Fruit fly (Drosophila melanogaster): ENCODE data around the gene CG17375.

The CG17375 gene

dm6 chr2L:6841349-6841748 lies 35.8 kb upstream of the CG17375 start (continued):
- TF ChIP-seq Pdp1 (GFP tag; optimal IDR thresholded peaks at IDR 0.05) = peak in 1 of 2 experiments; percentile 61
- no peak for TF ChIP-seq CG10431 (GFP tag; optimal IDR thresholded peaks at IDR 0.05)
- peak; percentile 57 for TF ChIP-seq kay (GFP tag; optimal IDR thresholded peaks at IDR 0.05)
- TF ChIP-seq scrt (GFP tag; optimal IDR thresholded peaks at IDR 0.05) = peak; percentile 44
- no peak for TF ChIP-seq exex (tag; optimal IDR thresholded peaks at IDR 0.05)
- peak; percentile 17; the same call in 1 of the 2 replicates for TF ChIP-seq Taf1 (GFP tag; IDR thresholded peaks at IDR 0.05)
- no peak for TF ChIP-seq CG14965 (GFP tag; optimal IDR thresholded peaks at IDR 0.05; ENCODE audit: borderline replicate concordance)
- TF ChIP-seq tgo (GFP tag; IDR thresholded peaks at IDR 0.05) = peak; percentile 60; the same call in 2 of the 3 replicates
- no peak for TF ChIP-seq rib (GFP tag; IDR thresholded peaks at IDR 0.05)
- TF ChIP-seq CG4854 (GFP tag; optimal IDR thresholded peaks at IDR 0.05) = peak; percentile 46
- TF ChIP-seq CG13123 (GFP tag; optimal IDR thresholded peaks at IDR 0.05) = peak; percentile 41
- no peak for TF ChIP-seq pfk (GFP tag; optimal IDR thresholded peaks at IDR 0.05)
- TF ChIP-seq Mrtf (GFP tag; IDR thresholded peaks at IDR 0.05) = peak; percentile 47; the same call in 1 of the 3 replicates
- TF ChIP-seq CG7556 (GFP tag; optimal IDR thresholded peaks at IDR 0.05) = peak; percentile 76
- TF ChIP-seq lilli (GFP tag; optimal IDR thresholded peaks at IDR 0.05) = peak; percentile 25
- peak in 1 of 3 experiments; percentile 60 for TF ChIP-seq Stat92E (GFP tag; optimal IDR thresholded peaks at IDR 0.05)
- TF ChIP-seq gcm2 (GFP tag; optimal IDR thresholded peaks at IDR 0.05) = no peak
- no peak for TF ChIP-seq Fer3 (tag; optimal IDR thresholded peaks at IDR 0.05)
- 0 out of 2 replicates have a peak, but pooled peaks have one; percentile 15 for TF ChIP-seq CG11085 (GFP tag; IDR thresholded peaks at IDR 0.05)
- TF ChIP-seq CG6689 (GFP tag; IDR thresholded peaks at IDR 0.05) = peak; percentile 76
- TF ChIP-seq Nf-YA (GFP tag; IDR thresholded peaks at IDR 0.05) = no peak
- peak; percentile 48 for TF ChIP-seq CG18599 (GFP tag; optimal IDR thresholded peaks at IDR 0.05)
- peak; percentile 75 for TF ChIP-seq CG10267 (tag; optimal IDR thresholded peaks at IDR 0.05)
- TF ChIP-seq CG2120 (GFP tag; optimal IDR thresholded peaks at IDR 0.05) = no peak
- TF ChIP-seq kah (GFP tag; optimal IDR thresholded peaks at IDR 0.05) = peak; percentile 41
- peak; percentile 55; the same call in 1 of the 2 replicates for TF ChIP-seq CG32767 (GFP tag; IDR thresholded peaks at IDR 0.05)
- TF ChIP-seq CG7839 (tag; optimal IDR thresholded peaks at IDR 0.05) = peak; percentile 78
- no peak for TF ChIP-seq CG6175 (GFP tag; IDR thresholded peaks at IDR 0.05)
- TF ChIP-seq GATAe (GFP tag; conservative IDR thresholded peaks at IDR 0.05) = no peak
- no peak for TF ChIP-seq CG2678 (tag; optimal IDR thresholded peaks at IDR 0.05)
- no peak for TF ChIP-seq Drgx (GFP tag; IDR thresholded peaks at IDR 0.05)
- peak; percentile 57 for TF ChIP-seq slou (GFP tag; optimal IDR thresholded peaks at IDR 0.05)
- TF ChIP-seq bbx (GFP tag; IDR thresholded peaks at IDR 0.05; ENCODE audit: partially characterized antibody) = no peak
- no peak for TF ChIP-seq mirr (GFP tag; optimal IDR thresholded peaks at IDR 0.05)
- TF ChIP-seq CG34224 (GFP tag; IDR thresholded peaks at IDR 0.05; ENCODE audit: partially characterized antibody) = no peak
- TF ChIP-seq Rfx (GFP tag; IDR thresholded peaks at IDR 0.05) = peak; percentile 55; the same call in 1 of the 2 replicates
- peak; percentile 83 for TF ChIP-seq nmo (GFP tag; optimal IDR thresholded peaks at IDR 0.05)
- peak; percentile 81 for TF ChIP-seq onecut (GFP tag; IDR thresholded peaks at IDR 0.05)
- TF ChIP-seq sim (GFP tag; IDR thresholded peaks at IDR 0.05) = peak; percentile 74
- peak; percentile 78 for TF ChIP-seq unpg (GFP tag; optimal IDR thresholded peaks at IDR 0.05)
- peak; percentile 36 for TF ChIP-seq Asciz (GFP tag; optimal IDR thresholded peaks at IDR 0.05)
- peak; percentile 71 for TF ChIP-seq jing (GFP tag; optimal IDR thresholded peaks at IDR 0.05)
- TF ChIP-seq CG6254 (GFP tag; optimal IDR thresholded peaks at IDR 0.05) = peak; percentile 63
- TF ChIP-seq crol (GFP tag; IDR thresholded peaks at IDR 0.05) = 0 out of 2 replicates have a peak, but pooled peaks have one; percentile 33
- TF ChIP-seq CG31365 (tag; optimal IDR thresholded peaks at IDR 0.05) = no peak
- no peak for TF ChIP-seq CG6683 (GFP tag; optimal IDR thresholded peaks at IDR 0.05)
- TF ChIP-seq caup (GFP tag; optimal IDR thresholded peaks at IDR 0.05; ENCODE audit: severe bottlenecking) = peak; percentile 28
- TF ChIP-seq cg (GFP tag; optimal IDR thresholded peaks at IDR 0.05) = no peak
- TF ChIP-seq sc (optimal IDR thresholded peaks at IDR 0.05) = no peak
- peak; percentile 73 for TF ChIP-seq sc (GFP tag; optimal IDR thresholded peaks at IDR 0.05)
